Worm (Caenorhabditis elegans) whole organism, L4 larva: Measurements from ENCODE around the gene flp-12.
A peak's percentile ranks its signal among the peaks of the same experiment; 100 is the strongest.

ENCODE experiments used
- F10B5.3 ChIP-seq: sonication (generic microtip); optimal IDR thresholded peaks from 2 replicates; lab custom pipeline; 2016; ENCODE audit warnings: mild to moderate bottlenecking, missing genetic modification characterization, missing compliant biosample characterization
- F44E2.7 ChIP-seq: fragments of 200-800 bp; sonication (Bioruptor generic); IDR thresholded peaks from 2 replicates; pipeline ENCODE4 v2.1.2; 2022; ENCODE audit warnings: missing genetic modification characterization, missing compliant biosample characterization
- Y5F2A.4 ChIP-seq: fragments of 200-800 bp; sonication (Bioruptor generic); optimal IDR thresholded peaks from 2 replicates; lab custom pipeline; 2018; ENCODE audit warnings: mild to moderate bottlenecking, missing genetic modification characterization, missing compliant biosample characterization
- ZK546.5 ChIP-seq, 2 experiments: sonication (generic microtip); optimal IDR thresholded peaks; 2 replicates each; lab custom pipeline; 2017; ENCODE audit warnings: missing biosample characterization in 2 of 2, missing genetic modification characterization in 2 of 2
- aha-1 ChIP-seq: fragments of 150-350 bp; peaks from one replicate; lab custom pipeline; 2014; ENCODE audit warnings: missing biosample characterization, missing genetic modification characterization
- ama-1 ChIP-seq: fragments of 150-350 bp; optimal IDR thresholded peaks from 2 replicates; lab custom pipeline; 2014; ENCODE audit warnings: inconsistent platforms, mixed read lengths
- daf-19 ChIP-seq: fragments of 200-800 bp; sonication (Bioruptor generic); conservative IDR thresholded peaks from 2 replicates; pipeline ENCODE4 v1.3.6; 2022; ENCODE audit warnings: missing genetic modification characterization, missing compliant biosample characterization
- dmd-6 ChIP-seq: fragments of 200-800 bp; sonication (Bioruptor generic); IDR thresholded peaks from 2 replicates; pipeline ENCODE4 v1.3.6; 2022; ENCODE audit warnings: missing genetic modification reagents, missing genetic modification characterization, missing compliant biosample characterization
- egl-43 ChIP-seq: fragments of 200-800 bp; sonication (Bioruptor generic); IDR thresholded peaks from 2 replicates; pipeline ENCODE4 v1.3.6; 2022; ENCODE audit warnings: missing genetic modification reagents, missing genetic modification characterization, missing compliant biosample characterization
- fkh-10 ChIP-seq: fragments of 150-350 bp; optimal IDR thresholded peaks from 2 replicates; lab custom pipeline; 2014; ENCODE audit warnings: missing biosample characterization, missing genetic modification reagents, missing genetic modification characterization
- hif-1 ChIP-seq, 2 experiments: sonication (generic microtip); optimal IDR thresholded peaks; 2 replicates each; lab custom pipeline; 2016 to 2017; ENCODE audit warnings: missing compliant biosample characterization in 2 of 2, missing genetic modification characterization in 2 of 2, missing genetic modification reagents in 2 of 2, missing genotype in 2 of 2, mild to moderate bottlenecking in 1 of 2
- hlh-11 ChIP-seq: fragments of 200-800 bp; sonication (Bioruptor generic); optimal IDR thresholded peaks from 2 replicates; lab custom pipeline; 2018; ENCODE audit warnings: mild to moderate bottlenecking, missing genetic modification characterization, missing compliant biosample characterization
- hlh-30 ChIP-seq: sonication (generic microtip); optimal IDR thresholded peaks from 2 replicates; lab custom pipeline; 2017; ENCODE audit warnings: antibody characterized with exemption, mild to moderate bottlenecking, missing genetic modification characterization, missing compliant biosample characterization; ENCODE audit not compliant: insufficient read depth
- hmg-1.1 ChIP-seq: fragments of 200-800 bp; sonication (Bioruptor generic); IDR thresholded peaks from 2 replicates; pipeline ENCODE4 v1.3.6; 2022; ENCODE audit warnings: missing genetic modification reagents, missing genetic modification characterization, missing compliant biosample characterization
- jun-1 ChIP-seq: fragments of 150-350 bp; optimal IDR thresholded peaks from 2 replicates; lab custom pipeline; 2014; ENCODE audit warnings: missing biosample characterization, missing genetic modification reagents, missing genetic modification characterization
- lim-7 ChIP-seq: fragments of 200-800 bp; sonication (Bioruptor generic); IDR thresholded peaks from 2 replicates; pipeline ENCODE4 v1.3.6; 2022; ENCODE audit warnings: missing genetic modification characterization, missing compliant biosample characterization
- lin-1 ChIP-seq: fragments of 200-800 bp; sonication (Bioruptor generic); IDR thresholded peaks from 2 replicates; pipeline ENCODE4 v1.3.6; 2022; ENCODE audit warnings: missing genetic modification reagents, missing genetic modification characterization, missing compliant biosample characterization
- lin-15B ChIP-seq: fragments of 150-350 bp; sonication (generic microtip); optimal IDR thresholded peaks from 3 replicates; lab custom pipeline; 2014; ENCODE audit warnings: missing biosample characterization, missing genetic modification characterization
- lin-29 ChIP-seq: fragments of 200-800 bp; sonication (Bioruptor generic); IDR thresholded peaks from 2 replicates; pipeline ENCODE4 v1.3.6; 2022; ENCODE audit warnings: missing genetic modification reagents, missing genetic modification characterization, missing compliant biosample characterization
- mdt-29 ChIP-seq: fragments of 200-800 bp; sonication (Bioruptor generic); IDR thresholded peaks from 2 replicates; pipeline ENCODE4 v1.3.6; 2022; ENCODE audit warnings: missing genetic modification reagents, missing genetic modification characterization, missing compliant biosample characterization
- nhr-102 ChIP-seq: sonication (generic microtip); optimal IDR thresholded peaks from 2 replicates; lab custom pipeline; 2016; ENCODE audit warnings: mild to moderate bottlenecking, missing genetic modification characterization, moderate library complexity, missing compliant biosample characterization
- nhr-11 ChIP-seq: fragments of 150-350 bp; optimal IDR thresholded peaks from 2 replicates; lab custom pipeline; 2014; ENCODE audit warnings: missing biosample characterization, missing genetic modification characterization
- nhr-111 ChIP-seq: fragments of 200-800 bp; sonication (Bioruptor generic); optimal IDR thresholded peaks from 2 replicates; lab custom pipeline; 2018; ENCODE audit warnings: mild to moderate bottlenecking, missing genetic modification characterization, missing compliant biosample characterization
- nhr-25 ChIP-seq: sonication (generic microtip); optimal IDR thresholded peaks from 2 replicates; lab custom pipeline; 2017; ENCODE audit warnings: missing genetic modification characterization, mild to moderate bottlenecking, missing compliant biosample characterization, antibody characterized with exemption, moderate library complexity, borderline replicate concordance; ENCODE audit not compliant: insufficient read depth
- nhr-28 ChIP-seq: fragments of 150-350 bp; optimal IDR thresholded peaks from 2 replicates; lab custom pipeline; 2014; ENCODE audit warnings: missing biosample characterization, missing genetic modification characterization
- tag-97 ChIP-seq: fragments of 200-800 bp; sonication (Bioruptor generic); IDR thresholded peaks from 2 replicates; pipeline ENCODE4 v1.3.6; 2022; ENCODE audit warnings: missing genetic modification characterization, missing compliant biosample characterization
- unc-62 ChIP-seq, 3 experiments: fragments of 150-350 bp in 1 of 3; sonication (generic microtip); optimal IDR thresholded peaks in 2 of 3; peaks in 1 of 3; 1 replicate in 1 of 3; 2 replicates in 2 of 3; lab custom pipeline; 2014 to 2017; ENCODE audit warnings: missing biosample characterization in 3 of 3, missing genetic modification characterization in 3 of 3, missing genetic modification reagents in 3 of 3, missing genotype in 1 of 3
- zfp-3 ChIP-seq: fragments of 200-800 bp; sonication (Bioruptor generic); conservative IDR thresholded peaks from 2 replicates; pipeline ENCODE4 v1.3.6; 2022; ENCODE audit warnings: missing genetic modification reagents, missing genetic modification characterization, missing compliant biosample characterization
- zip-2 ChIP-seq: fragments of 150-350 bp; optimal IDR thresholded peaks from 2 replicates; lab custom pipeline; 2014; ENCODE audit warnings: missing biosample characterization, missing genetic modification characterization

The flp-12 gene

ce11 chrX:4564717-4565316 is 27.3 kb downstream of the flp-12 start, which contains the start of gene amt-4 (continued):
- TF ChIP-seq Y5F2A.4 (GFP tag; lab: Kevin White, UChicago) (no peak), daf-19 (no peak), nhr-11 (tag; lab: Kevin White, UChicago) (no peak), nhr-111 (GFP tag; lab: Kevin White, UChicago) (no peak), dmd-6 (GFP tag; lab: Robert Waterston, UW) (peak; percentile 93), mdt-29 (GFP tag; lab: Robert Waterston, UW) (no peak)
- TF ChIP-seq, all 104 proteins: peak for 15

DNA sequence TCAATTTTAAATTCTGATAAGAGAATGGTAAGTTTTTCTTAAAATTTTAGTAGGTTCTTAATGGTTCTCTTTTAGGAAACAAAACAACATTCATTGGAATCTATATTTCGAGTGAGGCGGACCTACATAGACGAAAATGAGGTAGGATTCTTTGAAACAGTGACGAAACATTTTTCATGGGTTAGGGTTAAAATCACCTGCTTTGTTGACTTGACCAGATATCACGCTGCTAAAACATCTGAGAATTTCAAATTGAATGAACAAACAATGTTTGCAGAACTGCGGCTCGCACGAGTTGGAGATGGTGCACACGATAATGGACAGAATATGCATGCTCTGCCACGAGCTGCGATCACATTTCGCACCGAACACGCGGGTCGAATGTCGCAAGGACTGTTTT is 29.9 kb downstream of the flp-12 start:
- TF ChIP-seq aha-1 (tag; lab: Kevin White, UChicago): peak; percentile 78
- TF ChIP-seq hif-1 (tag; optimal IDR thresholded peaks at IDR 0.05; lab: Kevin White, UChicago): no peak
- TF ChIP-seq unc-62 (GFP tag; optimal IDR thresholded peaks at IDR 0.05 in 1 of 2; lab: Kevin White, UChicago): peak in 1 of 2 experiments; percentile 57
- no peak for TF ChIP-seq unc-62 (tag; optimal IDR thresholded peaks at IDR 0.05; lab: Kevin White, UChicago)
- TF ChIP-seq hlh-30: peak; percentile 29
- TF ChIP-seq, all 104 proteins: peak for 3

- TF ChIP-seq lin-29: no peak
- TF ChIP-seq jun-1 (tag; lab: Kevin White, UChicago): no peak
- no peak for TF ChIP-seq F44E2.7
- TF ChIP-seq F10B5.3 (tag; lab: Kevin White, UChicago): no peak
- TF ChIP-seq zfp-3 (GFP tag; lab: Robert Waterston, UW): no peak
- TF ChIP-seq nhr-111 (GFP tag; lab: Kevin White, UChicago): no peak
- no peak for TF ChIP-seq fkh-10 (GFP tag; lab: Kevin White, UChicago)
- no peak for TF ChIP-seq hmg-1.1
- TF ChIP-seq lin-1 (GFP tag; lab: Robert Waterston, UW): no peak
- no peak for TF ChIP-seq ZK546.5 (tag; optimal IDR thresholded peaks at IDR 0.05; lab: Kevin White, UChicago)
- no peak for TF ChIP-seq ama-1 (lab: Kevin White, UChicago)
- TF ChIP-seq, all 104 proteins: peak for 0
Measured at ce11 chrX:4561863-4562262, 30.3 kb downstream of the flp-12 start, which contains the start of gene C05E11.6. Gene C05E11.6, plus strand, starts transcription at chrX:4562163.

DNA sequence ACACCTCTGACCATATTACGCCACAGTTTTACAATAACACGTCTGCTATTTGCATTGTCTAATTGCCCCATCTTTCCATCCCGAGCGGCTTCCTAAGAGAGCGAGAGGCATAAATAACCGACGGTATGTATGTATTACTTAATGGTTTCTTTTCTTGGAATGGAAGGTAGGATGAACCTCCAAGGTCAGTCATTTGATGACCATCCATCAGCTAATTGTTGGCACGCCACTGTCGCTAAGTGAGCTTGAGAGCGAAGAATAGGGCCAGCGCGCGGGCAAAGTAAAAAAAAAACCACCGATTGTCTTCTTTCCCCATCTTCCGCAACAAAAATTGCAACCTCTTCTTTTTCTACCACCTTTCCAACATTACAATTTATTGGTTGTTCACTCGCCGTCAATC is 36.1 kb downstream of the flp-12 start:
- TF ChIP-seq nhr-25 (tag; lab: Kevin White, UChicago) (peak; percentile 11), aha-1 (tag; lab: Kevin White, UChicago) (no peak), egl-43 (peak; percentile 40; the same call in 1 of the 2 replicates)
- TF ChIP-seq, all 104 proteins: peak for 2

DNA sequence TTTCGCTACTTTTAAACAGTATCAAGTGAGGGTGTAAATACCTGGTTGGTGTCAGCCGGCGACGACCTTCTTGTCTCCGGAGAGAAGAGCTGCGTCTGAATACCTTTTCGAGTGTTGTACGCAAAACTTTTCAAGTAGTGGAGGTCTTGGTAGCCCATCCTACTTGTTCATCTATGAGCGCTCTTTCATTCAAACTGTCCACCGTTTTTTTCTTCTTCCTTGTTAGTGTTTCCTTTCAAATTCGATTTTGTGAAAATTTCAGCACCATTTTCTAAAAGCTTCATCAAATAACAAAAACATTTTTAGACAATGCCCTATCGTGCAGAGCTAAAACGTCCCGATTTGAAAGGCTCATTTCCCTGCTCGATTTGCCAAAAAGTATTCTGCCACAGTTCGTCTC is 37.8 kb downstream of the flp-12 start, which contains the start of gene ham-2:
ham-2 (plus strand) TSS at position 301 of the 400 bp plus-strand sequence.
- TF ChIP-seq hlh-11 (no peak), nhr-102 (no peak), unc-62 (GFP tag; optimal IDR thresholded peaks at IDR 0.05 in 1 of 2; lab: Kevin White, UChicago) (peak in 1 of 2 experiments; percentile 79), unc-62 (tag; optimal IDR thresholded peaks at IDR 0.05; lab: Kevin White, UChicago) (no peak)

DNA sequence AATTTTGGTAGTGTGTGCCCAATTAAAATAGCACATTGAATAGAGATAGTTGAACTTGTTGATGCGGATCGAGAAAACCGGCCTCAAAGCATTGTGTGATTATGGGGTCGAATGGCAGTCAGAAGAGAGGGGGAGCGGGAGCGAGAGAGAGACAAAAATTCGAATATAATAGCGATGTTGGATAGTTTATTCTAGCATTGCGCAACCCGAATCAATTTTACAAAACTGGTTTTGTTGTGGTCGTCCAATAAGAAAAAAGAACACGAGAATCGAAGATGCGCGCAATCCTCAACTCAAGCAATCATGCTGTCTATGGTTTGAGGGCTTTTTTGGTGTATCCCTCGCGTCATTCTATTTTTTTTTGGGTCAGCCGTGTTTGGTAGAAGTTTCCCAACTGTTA is 38.7 kb downstream of the flp-12 start:
- TF ChIP-seq nhr-28 (tag; lab: Kevin White, UChicago) (peak; percentile 5), tag-97 (no peak)

DNA sequence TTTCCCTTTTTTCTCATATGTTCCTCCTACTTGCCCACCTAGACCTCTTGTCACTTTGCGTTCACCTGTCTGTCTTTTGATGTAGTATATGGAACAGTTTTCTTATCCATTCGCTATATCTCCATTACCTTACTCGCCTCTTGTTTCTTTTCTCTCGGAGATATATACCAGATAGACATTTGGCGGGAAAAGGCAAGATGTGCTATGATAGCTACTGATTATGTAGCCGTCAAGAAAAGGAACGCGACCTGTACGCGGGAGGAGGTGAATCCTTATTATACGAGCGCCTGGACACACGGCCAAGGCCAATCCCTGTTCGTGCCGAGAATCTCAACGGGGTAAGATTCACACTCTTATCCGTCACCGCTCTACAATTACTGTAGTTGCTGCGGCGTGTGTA is 39.1 kb downstream of the flp-12 start:
- TF ChIP-seq zip-2 (tag; lab: Kevin White, UChicago) (no peak), lin-15B (no peak), F44E2.7 (0 out of 2 replicates have a peak, but pooled peaks have one; percentile 13), lim-7 (no peak)
